Fruit fly (Drosophila melanogaster) whole organism, embryonic: ENCODE measurements around the gene stas.

Source experiments
- ATbp ChIP-seq: fragments of 200-800 bp; sonication (Bioruptor generic); optimal IDR thresholded peaks from 2 replicates; lab custom pipeline; 2017; ENCODE audit warnings: missing biosample characterization, mild to moderate bottlenecking, missing genetic modification characterization, missing genetic modification reagents
- CG15514 ChIP-seq: fragments of 200-800 bp; sonication (Bioruptor generic); optimal IDR thresholded peaks from 3 replicates; lab custom pipeline; 2017; ENCODE audit warnings: missing biosample characterization, missing genetic modification characterization, mild to moderate bottlenecking, moderate library complexity, missing genetic modification reagents
- CG6813 ChIP-seq: fragments of 200-800 bp; sonication (Bioruptor generic); optimal IDR thresholded peaks from 2 replicates; lab custom pipeline; 2017; ENCODE audit warnings: missing biosample characterization, missing genetic modification characterization, mild to moderate bottlenecking, moderate library complexity, missing genetic modification reagents
- CG7839 ChIP-seq: fragments of 200-800 bp; sonication (Bioruptor generic); optimal IDR thresholded peaks from 3 replicates; lab custom pipeline; 2018; ENCODE audit warnings: missing biosample characterization, mild to moderate bottlenecking, missing genetic modification characterization, moderate library complexity
- CG9876 ChIP-seq: fragments of 200-800 bp; sonication (Bioruptor generic); optimal IDR thresholded peaks from 2 replicates; lab custom pipeline; 2016; ENCODE audit warnings: missing biosample characterization, missing genetic modification characterization
- D ChIP-seq, 2 experiments: fragments of 200-800 bp in 1 of 2; fragments of >200 bp in 1 of 2; sonication (Bioruptor generic) in 1 of 2; optimal IDR thresholded peaks; 2 replicates in 1 of 2; 3 replicates in 1 of 2; lab custom pipeline; 2017; ENCODE audit warnings: mild to moderate bottlenecking in 1 of 2, missing biosample characterization in 1 of 2, missing genetic modification characterization in 1 of 2, missing genetic modification reagents in 1 of 2
- Nf-YC ChIP-seq: fragments of 200-800 bp; optimal IDR thresholded peaks from 3 replicates; lab custom pipeline; 2019; ENCODE audit warnings: missing biosample characterization, mild to moderate bottlenecking, missing genetic modification characterization, moderate library complexity

dm6 chrX:17625833-17626232, 1.9 kb downstream of the stas start:
- TF ChIP-seq CG6813 (no peak), ATbp (GFP tag; lab: Kevin White, UChicago) (no peak), CG9876 (GFP tag; lab: Kevin White, UChicago) (no peak), Nf-YC (no peak), CG15514 (GFP tag; lab: Kevin White, UChicago) (no peak), D (optimal IDR thresholded peaks at IDR 0.05; lab: Kevin White, UChicago) (no peak), D (GFP tag; optimal IDR thresholded peaks at IDR 0.05; lab: Kevin White, UChicago) (no peak), CG7839 (tag; lab: Kevin White, UChicago) (no peak)
